Worm (Caenorhabditis elegans) whole organism, L4/young adult: ENCODE measurements around the gene K03H1.9.

Experiments used
- W03F9.2 ChIP-seq: fragments of 150-350 bp; optimal IDR thresholded peaks from 2 replicates; lab custom pipeline; 2014; ENCODE audit warnings: missing biosample characterization, missing genetic modification characterization
- dao-5 ChIP-seq: sonication (generic microtip); optimal IDR thresholded peaks from 2 replicates; lab custom pipeline; 2016; ENCODE audit warnings: missing genotype, missing genetic modification characterization, moderate library complexity, missing compliant biosample characterization
- him-1 ChIP-seq: sonication (generic microtip); optimal IDR thresholded peaks from 2 replicates; lab custom pipeline; 2016; ENCODE audit warnings: missing genotype, missing genetic modification reagents, missing genetic modification characterization, missing compliant biosample characterization

DNA sequence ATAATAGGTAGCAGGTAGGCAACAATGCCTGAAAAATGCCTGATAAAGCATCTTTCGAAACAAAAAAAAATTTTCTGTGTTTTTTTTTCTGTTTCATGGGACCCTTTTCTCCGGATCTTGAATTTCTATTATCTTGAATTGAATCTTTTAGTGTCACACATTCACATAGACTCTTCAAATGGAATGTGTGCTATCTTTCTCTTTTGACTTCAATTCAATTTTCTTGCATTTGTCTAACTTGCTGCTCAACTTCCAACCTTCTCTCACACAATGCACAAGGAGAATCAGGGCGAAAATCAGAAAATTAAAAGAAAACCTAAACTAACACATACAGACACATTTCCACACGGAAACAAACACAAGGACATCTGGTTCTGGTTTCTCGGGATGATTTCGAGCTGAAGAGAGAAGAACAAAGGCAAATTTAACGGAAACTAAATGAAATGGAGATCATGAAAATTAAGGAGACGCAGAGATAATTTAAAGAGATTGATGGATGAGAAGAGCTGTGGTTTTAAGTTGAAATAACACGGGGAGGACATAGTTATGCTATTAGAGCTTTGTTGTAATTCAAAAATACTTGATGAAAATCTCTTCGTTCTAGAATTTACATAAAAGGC lies 31.0 kb upstream of the K03H1.9 start:
- TF ChIP-seq W03F9.2 (tag; lab: Kevin White, UChicago): no peak
- no peak for TF ChIP-seq dao-5 (tag; lab: Kevin White, UChicago)
- no peak for TF ChIP-seq him-1
